Worm (Caenorhabditis elegans) whole organism, late embryonic: Measurements from ENCODE around the gene ule-5.

ENCODE experiments used
- C08G9.2 ChIP-seq: sonication (generic microtip); optimal IDR thresholded peaks from 2 replicates; lab custom pipeline; 2016; ENCODE audit warnings: mild to moderate bottlenecking, missing genetic modification characterization, moderate library complexity, missing compliant biosample characterization
- C38D4.7 ChIP-seq: fragments of 200-800 bp; sonication (Bioruptor generic); optimal IDR thresholded peaks from 2 replicates; lab custom pipeline; 2018; ENCODE audit warnings: mild to moderate bottlenecking, missing genetic modification characterization, moderate library complexity, missing compliant biosample characterization
- K09A11.1 ChIP-seq: sonication (generic microtip); optimal IDR thresholded peaks from 2 replicates; lab custom pipeline; 2017; ENCODE audit warnings: antibody characterized with exemption, mild to moderate bottlenecking, missing genetic modification characterization, missing compliant biosample characterization; ENCODE audit not compliant: insufficient read depth
- T23F11.4 ChIP-seq: fragments of 200-800 bp; sonication (Bioruptor generic); optimal IDR thresholded peaks from 2 replicates; lab custom pipeline; 2018; ENCODE audit warnings: mild to moderate bottlenecking, missing genetic modification characterization, missing compliant biosample characterization
- Y22D7AL.16 ChIP-seq: sonication (generic microtip); optimal IDR thresholded peaks from 2 replicates; lab custom pipeline; 2016; ENCODE audit warnings: missing genetic modification characterization, missing compliant biosample characterization
- ama-1 ChIP-seq: fragments of 150-350 bp; optimal IDR thresholded peaks from 2 replicates; lab custom pipeline; 2014
- ceh-18 ChIP-seq: sonication (generic microtip); optimal IDR thresholded peaks from 2 replicates; lab custom pipeline; 2016; ENCODE audit warnings: missing genetic modification characterization, missing compliant biosample characterization
- ceh-2 ChIP-seq: sonication (generic microtip); optimal IDR thresholded peaks from 2 replicates; lab custom pipeline; 2016; ENCODE audit warnings: missing genotype, missing genetic modification characterization, missing compliant biosample characterization
- ceh-22 ChIP-seq: sonication (generic microtip); optimal IDR thresholded peaks from 2 replicates; lab custom pipeline; 2017; ENCODE audit warnings: missing biosample characterization, missing genetic modification characterization
- ceh-31 ChIP-seq: sonication (generic microtip); optimal IDR thresholded peaks from 2 replicates; lab custom pipeline; 2016; ENCODE audit warnings: missing genetic modification characterization, missing compliant biosample characterization
- ceh-34 ChIP-seq: sonication (generic microtip); optimal IDR thresholded peaks from 2 replicates; lab custom pipeline; 2016; ENCODE audit warnings: mild to moderate bottlenecking, missing genetic modification characterization, missing compliant biosample characterization
- ceh-9 ChIP-seq: sonication (generic microtip); optimal IDR thresholded peaks from 2 replicates; lab custom pipeline; 2016; ENCODE audit warnings: mild to moderate bottlenecking, missing genetic modification characterization, inconsistent platforms, missing compliant biosample characterization
- che-1 ChIP-seq: sonication (generic microtip); optimal IDR thresholded peaks from 2 replicates; lab custom pipeline; 2016; ENCODE audit warnings: mild to moderate bottlenecking, missing genetic modification characterization, missing compliant biosample characterization
- dve-1 ChIP-seq: sonication (generic microtip); optimal IDR thresholded peaks from 2 replicates; lab custom pipeline; 2017; ENCODE audit warnings: antibody characterized with exemption, mild to moderate bottlenecking, missing genetic modification characterization, missing compliant biosample characterization
- elt-2 ChIP-seq: sonication (generic microtip); optimal IDR thresholded peaks from 2 replicates; lab custom pipeline; 2016; ENCODE audit warnings: missing genetic modification reagents, missing genetic modification characterization, missing compliant biosample characterization
- ets-4 ChIP-seq: sonication (generic microtip); optimal IDR thresholded peaks from 2 replicates; lab custom pipeline; 2016; ENCODE audit warnings: missing genetic modification characterization, missing compliant biosample characterization
- fkh-10 ChIP-seq: fragments of 150-350 bp; optimal IDR thresholded peaks from 2 replicates; lab custom pipeline; 2014; ENCODE audit warnings: missing biosample characterization, missing genetic modification reagents, missing genetic modification characterization
- fkh-6 ChIP-seq: sonication (generic microtip); optimal IDR thresholded peaks from 2 replicates; lab custom pipeline; 2016; ENCODE audit warnings: missing genetic modification characterization, missing compliant biosample characterization
- hlh-15 ChIP-seq: sonication (generic microtip); optimal IDR thresholded peaks from 2 replicates; lab custom pipeline; 2016; ENCODE audit warnings: missing genetic modification characterization, missing compliant biosample characterization
- hlh-6 ChIP-seq: sonication (generic microtip); optimal IDR thresholded peaks from 2 replicates; lab custom pipeline; 2016; ENCODE audit warnings: missing genotype, missing genetic modification characterization, missing compliant biosample characterization
- hlh-8 ChIP-seq: sonication (generic microtip); optimal IDR thresholded peaks from 2 replicates; lab custom pipeline; 2016; ENCODE audit warnings: missing genotype, missing genetic modification characterization, missing compliant biosample characterization
- mec-3 ChIP-seq: sonication (generic microtip); optimal IDR thresholded peaks from 2 replicates; lab custom pipeline; 2016; ENCODE audit warnings: borderline replicate concordance, missing genetic modification characterization, missing compliant biosample characterization
- nhr-11 ChIP-seq: fragments of 150-350 bp; optimal IDR thresholded peaks from 2 replicates; lab custom pipeline; 2014; ENCODE audit warnings: missing biosample characterization, missing genetic modification characterization
- npax-4 ChIP-seq: sonication (generic microtip); optimal IDR thresholded peaks from 2 replicates; lab custom pipeline; 2016; ENCODE audit warnings: missing genetic modification characterization, missing compliant biosample characterization
- odd-2 ChIP-seq: sonication (generic microtip); optimal IDR thresholded peaks from 2 replicates; lab custom pipeline; 2017; ENCODE audit warnings: antibody characterized with exemption, mild to moderate bottlenecking, missing genetic modification characterization, missing compliant biosample characterization
- pat-9 ChIP-seq: fragments of 200-800 bp; sonication (Bioruptor generic); optimal IDR thresholded peaks from 2 replicates; lab custom pipeline; 2018; ENCODE audit warnings: mild to moderate bottlenecking, missing genetic modification characterization, moderate library complexity, missing compliant biosample characterization
- pax-1 ChIP-seq: fragments of 150-350 bp; optimal IDR thresholded peaks from 2 replicates; lab custom pipeline; 2014; ENCODE audit warnings: missing biosample characterization, missing genetic modification characterization
- pros-1 ChIP-seq: fragments of 150-350 bp; optimal IDR thresholded peaks from 2 replicates; lab custom pipeline; 2014; ENCODE audit warnings: missing biosample characterization, missing genetic modification reagents, missing genetic modification characterization
- sdc-2 ChIP-seq: sonication (generic microtip); optimal IDR thresholded peaks from 2 replicates; lab custom pipeline; 2016; ENCODE audit warnings: missing genotype, missing genetic modification characterization, missing compliant biosample characterization
- sox-2 ChIP-seq: fragments of 200-800 bp; sonication (Bioruptor generic); IDR thresholded peaks from 2 replicates; pipeline ENCODE4 v1.3.6; 2022; ENCODE audit warnings: missing genetic modification reagents, missing genetic modification characterization, missing compliant biosample characterization
- sox-4 ChIP-seq: sonication (generic microtip); optimal IDR thresholded peaks from 2 replicates; lab custom pipeline; 2017; ENCODE audit warnings: mild to moderate bottlenecking, missing genetic modification characterization, inconsistent platforms, missing compliant biosample characterization
- unc-3 ChIP-seq, 2 experiments: fragments of 200-800 bp in 1 of 2; sonication (Bioruptor generic) in 1 of 2; sonication (generic microtip) in 1 of 2; conservative IDR thresholded peaks in 1 of 2; optimal IDR thresholded peaks in 1 of 2; 2 replicates each; pipeline versions ENCODE4 v1.3.6 to Lab custom; 2016 to 2022; ENCODE audit warnings: missing compliant biosample characterization in 2 of 2, missing genetic modification characterization in 2 of 2, missing genetic modification reagents in 1 of 2
- unc-42 ChIP-seq: sonication (generic microtip); optimal IDR thresholded peaks from 2 replicates; lab custom pipeline; 2016; ENCODE audit warnings: missing genotype, missing genetic modification characterization, missing compliant biosample characterization

Gene ule-5

DNA sequence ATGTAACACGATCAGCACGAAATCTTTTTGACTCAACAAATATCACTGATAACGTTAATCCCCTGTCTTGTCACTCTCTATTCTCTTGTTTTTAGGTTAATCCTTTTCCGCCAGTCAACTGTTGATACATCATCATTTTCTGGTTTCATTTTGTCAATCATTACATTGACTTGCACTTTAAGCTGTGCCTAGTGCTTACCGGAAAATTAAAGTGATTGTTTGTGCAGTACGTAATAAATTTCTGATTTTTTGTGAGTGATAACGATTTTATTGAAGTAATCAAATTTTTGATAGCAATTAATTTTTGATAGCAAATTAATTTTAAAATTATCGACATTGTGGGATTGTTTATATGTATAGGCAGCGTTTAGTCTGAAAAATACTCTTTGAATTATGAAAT, 26.2 kb downstream of the ule-5 start:
- TF ChIP-seq elt-2 (tag; lab: Kevin White, UChicago) (peak; percentile 24), sox-2 (no peak)

DNA sequence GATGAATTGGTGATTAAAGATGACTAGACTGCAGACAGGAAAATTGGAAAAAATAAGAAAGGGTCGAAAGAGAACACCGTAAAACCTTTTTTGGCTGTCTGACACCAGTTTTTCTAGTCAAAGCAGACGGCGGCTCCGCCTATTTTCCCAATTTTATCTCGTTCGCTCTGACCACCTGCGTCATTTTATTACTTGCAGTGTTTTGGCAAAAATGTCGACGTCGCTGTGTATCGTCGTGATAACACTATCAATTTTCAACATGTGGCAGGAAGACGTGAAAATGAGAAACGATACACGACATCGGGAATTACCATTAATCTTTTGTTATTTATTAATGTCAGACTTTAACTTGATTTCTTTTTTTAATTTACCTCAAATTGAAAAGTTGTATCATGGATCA, 27.1 kb downstream of the ule-5 start, which contains the start of gene Y62H9A.15:
TSS of gene Y62H9A.15 (minus strand) at position 100 of the 400 bp plus-strand sequence.
- no peak for TF ChIP-seq pat-9
- TF ChIP-seq ceh-34 (tag; lab: Kevin White, UChicago), result no peak
- TF ChIP-seq unc-3 (GFP tag; conservative IDR thresholded peaks at IDR 0.05; lab: Robert Waterston, UW), result no peak
- TF ChIP-seq unc-3 (tag; optimal IDR thresholded peaks at IDR 0.05; lab: Kevin White, UChicago), result no peak
- peak; percentile 60 for TF ChIP-seq elt-2 (tag; lab: Kevin White, UChicago)
- no peak for TF ChIP-seq sox-4 (tag; lab: Kevin White, UChicago)
- TF ChIP-seq fkh-10 (GFP tag; lab: Kevin White, UChicago), result no peak
- TF ChIP-seq ceh-2 (tag; lab: Kevin White, UChicago), result no peak
- TF ChIP-seq pros-1, result no peak
- TF ChIP-seq unc-42 (tag; lab: Kevin White, UChicago), result no peak

DNA sequence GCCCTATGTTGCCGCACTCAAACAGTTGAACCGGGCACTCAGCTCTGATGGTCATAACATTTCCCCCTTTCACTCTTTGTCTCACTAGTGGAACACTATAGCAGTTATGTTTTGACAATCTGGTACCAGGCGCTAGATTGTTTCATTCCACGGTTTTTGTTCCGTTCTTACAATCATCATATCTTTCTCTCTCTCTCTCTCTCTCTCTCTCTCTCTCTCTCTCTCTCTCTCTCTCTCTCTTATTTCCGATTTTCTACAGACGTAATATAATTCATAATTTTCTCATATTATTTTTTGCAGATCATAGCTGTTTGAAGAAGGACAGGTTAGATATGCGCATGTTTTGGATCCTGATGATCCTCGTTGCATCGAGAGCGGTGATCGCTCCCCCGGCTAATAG, 30.9 kb downstream of the ule-5 start, which contains the start of gene Y62H9A.12:
TSS of gene Y62H9A.12 (plus strand) at position 301 of the 400 bp plus-strand sequence.
- TF ChIP-seq npax-4 (tag; lab: Kevin White, UChicago) (no peak), ceh-22 (no peak), hlh-8 (tag; lab: Kevin White, UChicago) (no peak), pros-1 (no peak), che-1 (tag; lab: Kevin White, UChicago) (no peak), ceh-9 (tag; lab: Kevin White, UChicago) (no peak), sox-4 (tag; lab: Kevin White, UChicago) (no peak), ets-4 (tag; lab: Kevin White, UChicago) (no peak), unc-42 (tag; lab: Kevin White, UChicago) (no peak), unc-3 (GFP tag; conservative IDR thresholded peaks at IDR 0.05; lab: Robert Waterston, UW) (no peak), unc-3 (tag; optimal IDR thresholded peaks at IDR 0.05; lab: Kevin White, UChicago) (no peak), sdc-2 (no peak), dve-1 (tag; lab: Kevin White, UChicago) (no peak), pax-1 (tag; lab: Kevin White, UChicago) (no peak)

DNA sequence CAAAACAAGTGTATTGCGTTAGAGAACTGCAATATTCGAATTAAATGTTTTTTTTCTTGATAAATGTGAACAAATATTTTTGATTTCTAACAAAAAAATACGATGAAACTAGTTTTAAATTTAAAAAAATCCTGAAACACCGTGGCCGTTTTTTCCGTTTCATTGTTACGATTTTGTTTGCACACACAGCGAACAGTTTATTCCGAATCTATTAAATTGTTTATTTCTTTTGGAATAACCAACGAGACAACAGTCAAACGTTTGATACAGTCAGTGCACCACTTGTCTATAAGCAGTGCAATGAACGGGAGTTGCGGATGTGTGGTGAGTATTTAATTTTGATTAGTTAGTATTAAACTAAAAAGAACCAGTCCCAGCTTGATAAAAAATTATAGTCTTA, 33.8 kb downstream of the ule-5 start, which contains the start of gene Y62H9A.13:
TSS of gene Y62H9A.13 (plus strand) at position 301 of the 400 bp plus-strand sequence.
- TF ChIP-seq C38D4.7, result no peak
- TF ChIP-seq elt-2 (tag; lab: Kevin White, UChicago), result no peak
- TF ChIP-seq ceh-18 (tag; lab: Kevin White, UChicago), result no peak
- TF ChIP-seq nhr-11, result no peak
- TF ChIP-seq mec-3, result no peak
- TF ChIP-seq odd-2 (tag; lab: Kevin White, UChicago), result no peak
- no peak for TF ChIP-seq hlh-15
- no peak for TF ChIP-seq hlh-8 (tag; lab: Kevin White, UChicago)
- no peak for TF ChIP-seq sox-2

DNA sequence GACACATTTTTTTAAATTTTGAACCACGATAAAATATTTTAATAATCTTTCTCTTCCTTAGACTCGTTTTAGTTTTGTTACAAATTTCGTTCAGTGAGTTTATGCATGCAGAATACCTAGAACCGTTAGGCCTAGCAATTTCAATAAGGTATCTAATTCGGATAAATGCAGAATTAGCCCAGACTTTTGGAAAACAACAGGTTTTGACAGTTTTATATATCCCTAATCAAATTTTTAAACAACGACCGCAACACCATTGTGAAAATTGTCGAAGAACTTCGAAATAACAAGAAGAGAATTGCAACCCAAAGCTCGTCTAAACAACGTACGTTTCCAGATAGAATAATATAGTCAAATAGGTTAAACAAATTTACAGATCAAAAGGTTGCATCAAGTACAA, 35.1 kb downstream of the ule-5 start, which contains the start of gene Y62H9A.16:
TSS of gene Y62H9A.16 (plus strand) at position 301 of the 400 bp plus-strand sequence.
- TF ChIP-seq unc-3 (GFP tag; conservative IDR thresholded peaks at IDR 0.05; lab: Robert Waterston, UW), result no peak
- no peak for TF ChIP-seq unc-3 (tag; optimal IDR thresholded peaks at IDR 0.05; lab: Kevin White, UChicago)
- TF ChIP-seq fkh-6, result no peak
- no peak for TF ChIP-seq ceh-18 (tag; lab: Kevin White, UChicago)
- no peak for TF ChIP-seq sox-4 (tag; lab: Kevin White, UChicago)
- no peak for TF ChIP-seq hlh-6 (tag; lab: Kevin White, UChicago)
- TF ChIP-seq ceh-31 (tag; lab: Kevin White, UChicago), result no peak
- TF ChIP-seq ama-1 (lab: Kevin White, UChicago), result no peak
- no peak for TF ChIP-seq fkh-10 (GFP tag; lab: Kevin White, UChicago)
- TF ChIP-seq Y22D7AL.16 (tag; lab: Kevin White, UChicago), result no peak
- TF ChIP-seq unc-42 (tag; lab: Kevin White, UChicago), result no peak
- TF ChIP-seq C08G9.2 (tag; lab: Kevin White, UChicago), result no peak
- TF ChIP-seq T23F11.4 (GFP tag; lab: Kevin White, UChicago), result no peak
- TF ChIP-seq ceh-22, result no peak
- TF ChIP-seq pat-9, result no peak
- no peak for TF ChIP-seq K09A11.1 (tag; lab: Kevin White, UChicago)
- TF ChIP-seq ceh-2 (tag; lab: Kevin White, UChicago), result no peak
- TF ChIP-seq, all 69 proteins: peak for 0
